Worm (Caenorhabditis elegans): ENCODE data around the gene flp-7.

Gene flp-7

DNA sequence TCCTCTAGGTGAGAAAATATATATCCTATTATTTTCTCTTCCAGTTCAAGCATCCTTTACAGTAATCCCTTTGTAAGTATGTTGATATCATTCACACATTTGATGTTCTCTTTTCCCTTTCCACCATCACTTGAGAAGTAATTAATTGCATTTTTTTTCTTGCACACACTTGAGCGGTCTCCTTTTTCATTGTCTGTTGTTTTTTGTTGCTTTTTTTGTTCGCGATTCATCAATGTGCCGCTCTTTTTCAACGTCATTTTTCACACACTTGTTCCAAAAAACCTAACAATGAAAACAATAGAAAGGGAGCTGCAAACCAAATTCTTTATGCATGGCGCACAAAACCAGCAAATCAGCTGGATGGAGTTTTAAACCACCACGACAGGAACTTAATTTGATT lies 10.1 kb upstream of the flp-7 start, which contains the start of gene F49E10.4:
Gene F49E10.4 (plus strand): TSS at position 301 of the 400 bp plus-strand sequence.
- no peak for TF ChIP-seq unc-62 (GFP tag; optimal IDR thresholded peaks at IDR 0.05)

DNA sequence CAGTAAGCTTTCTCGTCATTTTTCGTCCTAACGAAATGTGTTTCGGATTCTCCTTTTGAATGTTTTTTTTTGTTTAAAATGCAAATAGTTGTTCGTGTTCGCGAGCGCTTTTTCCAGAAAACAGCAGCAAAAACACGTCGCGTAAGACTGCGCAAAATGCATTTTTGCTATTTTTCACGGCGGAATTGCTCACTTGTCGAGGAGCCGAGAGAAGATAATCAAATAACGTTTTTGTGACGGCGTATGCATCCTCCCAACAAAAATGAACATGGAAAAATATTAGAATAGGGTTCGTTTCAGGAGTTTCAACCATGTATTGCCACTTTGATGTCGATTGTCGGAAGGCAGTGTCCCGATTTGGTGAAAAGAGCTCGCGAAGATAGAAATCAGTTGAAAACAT lies 8.6 kb upstream of the flp-7 start:
- no peak for TF ChIP-seq unc-62 (GFP tag; optimal IDR thresholded peaks at IDR 0.05)

DNA sequence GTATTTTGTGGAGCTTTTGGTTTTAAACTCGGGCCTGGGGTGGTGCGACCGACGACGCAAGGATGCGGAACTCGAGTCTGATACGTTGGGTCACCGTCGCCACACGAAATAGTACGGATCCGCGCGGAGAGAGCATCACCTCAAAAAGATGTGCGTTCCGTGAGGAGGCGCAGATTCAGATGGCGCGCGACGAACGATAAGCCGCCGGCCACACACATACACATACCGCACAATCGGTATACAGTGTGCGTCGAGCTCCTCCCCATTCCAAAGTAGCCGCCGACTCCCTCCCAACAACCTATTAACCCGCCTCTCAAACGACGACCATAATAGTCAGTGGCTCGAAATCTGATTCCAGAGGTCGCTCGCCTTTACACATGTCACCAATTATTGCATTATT lies 4.4 kb downstream of the flp-7 start, which contains the start of gene F49E10.2:
Gene F49E10.2 (plus strand): TSS at position 301 of the 400 bp plus-strand sequence.
- TF ChIP-seq unc-62 (GFP tag; optimal IDR thresholded peaks at IDR 0.05) = no peak

DNA sequence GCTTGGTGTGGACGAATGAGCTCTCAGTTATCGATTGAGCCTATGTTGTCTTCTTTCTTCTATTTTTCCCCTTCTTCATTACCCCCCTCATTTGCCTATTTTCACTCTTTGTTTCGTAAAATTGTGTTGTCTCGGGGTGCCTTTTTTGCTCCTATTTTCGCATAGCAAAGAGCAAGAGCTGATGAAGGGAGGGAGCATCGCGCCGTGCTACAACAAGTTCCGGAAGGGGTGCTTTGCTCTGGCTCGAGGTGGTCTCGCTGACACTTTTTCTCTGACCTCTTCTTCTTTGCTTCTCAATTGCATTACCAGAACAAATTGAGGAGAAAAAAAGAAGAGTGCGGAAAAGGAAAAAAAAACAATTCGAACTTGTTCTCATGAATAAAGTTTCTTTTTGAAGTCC lies 10.3 kb downstream of the flp-7 start:
- no peak for TF ChIP-seq unc-62 (GFP tag; optimal IDR thresholded peaks at IDR 0.05)

DNA sequence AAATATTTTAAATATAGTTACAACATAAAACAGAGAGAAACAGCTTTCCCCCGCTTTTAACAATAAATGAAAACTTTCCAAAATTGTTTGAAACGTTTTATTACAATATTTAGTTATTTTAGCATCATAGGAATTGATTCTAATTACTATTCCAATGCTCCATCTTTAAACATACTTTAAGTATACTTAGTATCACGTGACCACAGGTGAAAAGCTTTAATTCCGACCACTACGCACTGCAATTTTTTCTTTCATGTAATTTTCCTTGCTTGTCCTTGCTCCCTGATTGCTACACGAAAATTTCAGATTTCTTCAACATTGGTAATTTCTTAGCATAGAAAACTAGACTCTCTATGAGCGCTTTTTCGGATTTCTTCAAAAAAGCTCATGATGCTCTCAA lies 11.4 kb downstream of the flp-7 start, which contains the start of gene tbc-16:
Gene tbc-16 (plus strand): TSS at position 301 of the 400 bp plus-strand sequence.
- no peak for TF ChIP-seq unc-62 (GFP tag; optimal IDR thresholded peaks at IDR 0.05)

DNA sequence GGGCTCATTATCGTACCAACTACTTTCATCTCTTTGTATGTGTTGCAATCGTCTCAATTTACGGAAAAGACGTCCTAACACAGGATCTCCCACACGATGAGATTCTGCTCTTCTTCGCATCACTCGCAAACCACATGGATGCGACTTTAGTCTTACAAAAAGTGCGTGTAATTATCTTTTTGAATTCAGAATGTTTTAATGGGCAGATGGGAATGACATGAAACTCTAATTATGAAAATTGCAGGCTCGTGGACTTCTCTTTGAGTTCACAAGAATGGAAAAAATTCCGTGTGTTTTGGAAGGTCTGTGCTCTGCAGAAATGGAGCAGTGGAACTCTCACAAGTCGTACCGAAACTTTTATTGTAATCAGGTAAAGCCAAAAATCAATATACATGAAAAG lies 15.8 kb downstream of the flp-7 start:
- TF ChIP-seq unc-62 (GFP tag; optimal IDR thresholded peaks at IDR 0.05) = no peak

DNA sequence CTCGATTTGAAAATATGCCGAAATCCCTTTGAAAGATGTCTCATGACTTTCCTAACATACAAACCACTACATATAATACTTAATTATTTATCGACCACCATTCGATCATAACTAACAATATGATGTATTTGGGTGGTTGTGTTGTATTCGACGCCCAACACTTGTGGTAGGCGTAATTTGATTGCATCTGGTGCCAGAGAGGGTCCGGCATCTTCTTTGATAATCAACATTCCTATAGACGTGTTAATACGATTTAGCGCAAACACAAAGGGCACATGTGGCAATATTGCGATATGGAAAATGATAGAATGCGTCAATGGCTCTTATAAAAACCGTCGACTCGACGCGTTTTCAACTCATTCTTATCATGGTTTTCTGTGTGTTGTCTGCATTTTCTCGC lies 18.2 kb downstream of the flp-7 start:
- no peak for TF ChIP-seq unc-62 (GFP tag; optimal IDR thresholded peaks at IDR 0.05)

DNA sequence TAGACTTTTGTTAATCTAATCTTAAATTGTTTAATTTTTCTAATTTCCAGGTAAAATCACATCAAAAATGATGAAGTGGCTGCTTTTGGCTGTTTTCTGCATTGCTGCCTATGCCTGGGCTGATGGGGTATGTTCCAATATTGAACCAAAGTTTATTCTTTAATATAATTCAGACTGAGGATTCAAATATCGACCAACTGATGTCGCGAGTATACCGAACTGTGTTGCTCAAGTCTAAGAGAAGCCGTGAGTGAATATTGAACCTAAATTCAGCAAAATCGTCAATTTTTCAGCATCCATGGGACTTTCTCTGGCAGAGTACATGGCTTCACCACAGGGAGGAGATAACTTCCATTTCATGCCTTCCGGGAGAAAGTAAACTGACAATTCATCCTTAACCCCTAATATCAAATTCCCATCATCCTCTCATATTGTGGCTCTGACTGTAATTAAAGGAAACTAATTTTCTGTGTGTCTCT lies 19.0 kb downstream of the flp-7 start, which contains the start of gene nlp-49:
Gene nlp-49 (plus strand): TSS at position 51 of the 479 bp plus-strand sequence.
- TF ChIP-seq unc-62 (GFP tag; optimal IDR thresholded peaks at IDR 0.05) = no peak

DNA sequence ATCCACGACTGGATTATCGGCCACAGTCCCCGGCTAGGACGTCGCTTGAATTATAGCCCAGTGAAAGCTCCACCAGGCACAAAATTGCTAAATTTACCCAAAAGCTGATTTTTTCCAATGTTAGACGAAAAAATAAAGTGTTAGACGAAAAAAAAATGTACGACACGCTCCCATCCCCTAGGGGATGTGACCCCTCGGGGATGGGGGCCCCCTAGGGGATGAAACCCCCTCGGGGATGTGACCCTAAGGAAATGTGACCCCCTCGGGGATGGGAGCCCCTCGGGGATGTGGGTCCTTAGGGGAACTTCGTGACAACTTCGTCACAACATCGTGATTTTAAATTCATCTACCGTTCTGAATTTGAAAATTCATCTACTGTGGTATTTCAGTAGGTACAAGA lies 20.1 kb downstream of the flp-7 start:
- TF ChIP-seq unc-62 (GFP tag; optimal IDR thresholded peaks at IDR 0.05) = no peak

DNA sequence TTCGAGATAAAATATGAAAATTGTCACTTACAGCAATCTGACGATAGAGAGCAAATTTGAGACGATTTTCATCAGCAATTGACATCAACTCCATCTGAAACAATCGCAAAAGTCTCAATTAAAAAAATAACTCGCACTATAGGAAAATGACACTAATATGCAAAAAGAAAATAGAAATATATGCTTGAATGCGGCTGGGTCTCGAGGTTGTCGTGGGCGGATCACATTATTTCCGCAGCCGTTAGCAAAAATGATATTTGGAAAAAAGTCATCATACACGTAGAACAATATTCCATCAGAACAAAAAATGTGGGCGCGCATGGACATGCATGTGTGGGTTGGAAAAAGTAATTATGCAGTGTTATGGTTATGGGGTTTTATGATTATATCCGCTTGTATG lies 31.6 kb downstream of the flp-7 start, which contains the start of gene Y23B4A.1:
Gene Y23B4A.1 (minus strand): TSS at position 101 of the 400 bp plus-strand sequence.
- no peak for TF ChIP-seq unc-62 (GFP tag; optimal IDR thresholded peaks at IDR 0.05)

DNA sequence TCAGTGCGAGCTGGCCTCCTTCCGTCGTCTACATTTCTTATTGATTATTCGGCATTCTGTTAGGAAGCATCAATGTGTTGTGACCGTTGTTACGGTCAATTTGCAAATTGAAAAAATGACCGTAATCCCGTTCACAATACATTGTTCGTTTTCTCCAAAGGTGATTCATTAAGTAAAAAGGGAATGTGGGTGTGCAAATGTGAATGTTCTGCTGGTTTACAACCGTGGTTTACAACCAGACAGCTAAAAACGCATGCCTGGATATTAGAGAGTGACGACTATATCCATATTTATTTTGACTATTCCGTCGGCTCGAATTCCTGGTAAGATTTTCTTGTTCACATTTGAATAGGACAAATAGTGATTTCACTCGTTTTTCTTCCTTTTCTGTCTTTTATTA lies 33.4 kb downstream of the flp-7 start, which contains the start of gene capa-1:
Gene capa-1 (plus strand): TSS at position 301 of the 400 bp plus-strand sequence.
- no peak for TF ChIP-seq unc-62 (GFP tag; optimal IDR thresholded peaks at IDR 0.05)

DNA sequence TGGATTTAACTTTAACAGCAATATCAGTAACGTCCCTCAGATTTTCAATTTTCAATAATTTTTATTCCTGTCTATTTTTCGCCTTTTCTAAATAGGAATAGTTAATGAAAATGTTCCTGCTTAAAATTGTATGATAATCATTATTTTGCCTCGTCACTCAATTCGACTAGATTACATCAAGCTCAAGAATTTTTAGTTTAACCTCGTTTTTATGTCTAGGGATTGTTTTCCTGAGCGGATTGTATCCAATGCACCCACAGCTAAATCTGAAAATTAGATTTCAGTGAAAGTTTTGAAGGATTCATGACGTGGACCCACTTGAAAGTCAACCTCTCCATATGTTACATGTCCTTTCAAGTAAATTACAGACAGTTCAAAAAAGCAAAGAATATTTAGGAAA lies 38.0 kb downstream of the flp-7 start:
- no peak for TF ChIP-seq unc-62 (GFP tag; optimal IDR thresholded peaks at IDR 0.05)

DNA sequence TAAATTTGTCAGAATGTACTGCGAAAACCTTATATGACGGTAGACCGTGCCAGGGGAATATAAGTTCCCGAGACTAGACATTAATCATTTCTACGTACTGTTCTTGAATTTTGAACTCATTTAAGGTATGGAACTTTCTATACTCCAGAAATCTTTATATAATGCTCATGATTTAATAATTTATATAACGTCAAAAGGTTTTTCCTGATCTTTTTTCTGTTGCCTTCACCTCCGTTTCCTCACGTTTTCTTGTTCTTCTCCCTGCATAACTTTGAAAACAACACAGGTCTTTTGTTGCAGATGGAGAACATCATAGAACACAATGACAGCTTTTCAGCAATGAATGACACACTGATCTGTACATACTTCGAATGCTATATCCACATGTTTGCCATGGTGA lies 45.2 kb downstream of the flp-7 start, which contains the start of gene egl-6:
Gene egl-6 (plus strand): TSS at position 301 of the 400 bp plus-strand sequence.
- no peak for TF ChIP-seq unc-62 (GFP tag; optimal IDR thresholded peaks at IDR 0.05)

DNA sequence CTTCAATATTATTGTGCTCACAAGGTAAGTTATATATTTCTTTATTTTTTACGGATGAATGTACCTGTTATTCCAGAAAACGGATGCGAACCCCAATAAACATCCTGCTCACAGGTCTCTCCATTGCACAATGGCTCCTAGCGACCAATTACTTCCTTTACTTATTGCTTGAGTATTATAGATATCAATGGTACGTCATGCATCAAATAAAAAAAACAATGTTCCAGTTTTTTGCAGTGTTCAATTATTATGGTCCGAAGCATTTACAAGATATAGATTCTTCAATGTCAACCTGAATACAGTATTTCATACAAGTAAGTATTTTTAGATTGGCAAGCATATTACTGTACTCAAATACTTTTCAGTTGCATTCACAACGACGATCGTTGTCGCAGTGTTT lies 47.3 kb downstream of the flp-7 start:
- no peak for TF ChIP-seq unc-62 (GFP tag; optimal IDR thresholded peaks at IDR 0.05)

DNA sequence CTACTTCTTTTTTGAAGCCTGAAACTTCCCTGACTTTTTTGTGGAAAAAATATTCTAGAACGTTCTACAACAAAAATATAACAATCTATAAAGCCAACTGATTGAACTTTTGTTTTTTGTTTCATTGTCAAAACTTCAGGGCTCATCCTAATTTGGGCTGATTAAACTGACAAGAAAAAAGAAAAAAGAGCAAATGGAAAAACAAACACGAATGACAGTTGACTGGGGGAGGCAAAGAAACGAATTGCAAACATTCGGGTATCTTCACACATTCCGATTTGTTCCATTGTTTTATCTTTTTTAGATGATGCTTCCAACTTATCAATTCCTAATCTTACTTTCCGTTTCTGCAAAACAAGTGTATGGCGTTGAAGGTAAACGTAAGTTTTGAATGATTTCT lies 49.8 kb downstream of the flp-7 start, which contains the start of gene C46F4.3:
Gene C46F4.3 (plus strand): TSS at position 301 of the 400 bp plus-strand sequence.
- TF ChIP-seq unc-62 (GFP tag; optimal IDR thresholded peaks at IDR 0.05) = no peak
